Worm (Caenorhabditis elegans) whole organism, L4 larva: Measurements from ENCODE around the gene C26E1.1.

ENCODE experiments used
- F44E2.7 ChIP-seq: fragments of 200-800 bp; sonication (Bioruptor generic); IDR thresholded peaks from 2 replicates; pipeline ENCODE4 v2.1.2; 2022; ENCODE audit warnings: missing genetic modification characterization, missing compliant biosample characterization
- T20F7.1 ChIP-seq: fragments of 200-800 bp; sonication (Bioruptor generic); optimal IDR thresholded peaks from 2 replicates; lab custom pipeline; 2018; ENCODE audit warnings: mild to moderate bottlenecking, missing genetic modification characterization, missing compliant biosample characterization
- Y105C5A.15 ChIP-seq: fragments of 200-800 bp; sonication (Bioruptor generic); IDR thresholded peaks from 2 replicates; pipeline ENCODE4 v1.3.6; 2022; ENCODE audit warnings: missing genetic modification characterization, missing compliant biosample characterization
- Y5F2A.4 ChIP-seq: fragments of 200-800 bp; sonication (Bioruptor generic); optimal IDR thresholded peaks from 2 replicates; lab custom pipeline; 2018; ENCODE audit warnings: mild to moderate bottlenecking, missing genetic modification characterization, missing compliant biosample characterization
- ZK337.2 ChIP-seq: fragments of 200-800 bp; sonication (Bioruptor generic); IDR thresholded peaks from 2 replicates; pipeline ENCODE4 v1.3.6; 2022; ENCODE audit warnings: missing genetic modification reagents, missing genetic modification characterization, missing compliant biosample characterization
- aha-1 ChIP-seq: fragments of 150-350 bp; peaks from one replicate; lab custom pipeline; 2014; ENCODE audit warnings: missing biosample characterization, missing genetic modification characterization
- aly-2 ChIP-seq: sonication (generic microtip); optimal IDR thresholded peaks from 2 replicates; lab custom pipeline; 2018; ENCODE audit warnings: missing biosample characterization, missing genetic modification characterization
- ama-1 ChIP-seq: fragments of 150-350 bp; optimal IDR thresholded peaks from 2 replicates; lab custom pipeline; 2014; ENCODE audit warnings: inconsistent platforms, mixed read lengths
- ceh-28 ChIP-seq: fragments of 150-350 bp; optimal IDR thresholded peaks from 2 replicates; lab custom pipeline; 2014; ENCODE audit warnings: missing biosample characterization, missing genetic modification reagents, missing genetic modification characterization
- ceh-32 ChIP-seq: sonication (generic microtip); optimal IDR thresholded peaks from 2 replicates; lab custom pipeline; 2016; ENCODE audit warnings: mild to moderate bottlenecking, missing genetic modification characterization, missing compliant biosample characterization; ENCODE audit not compliant: poor library complexity
- ceh-62 ChIP-seq: sonication (generic microtip); optimal IDR thresholded peaks from 2 replicates; lab custom pipeline; 2017; ENCODE audit warnings: missing biosample characterization, missing genetic modification characterization
- ceh-82 ChIP-seq: sonication (generic microtip); optimal IDR thresholded peaks from 2 replicates; lab custom pipeline; 2017; ENCODE audit warnings: missing biosample characterization, missing genetic modification characterization
- ctbp-1 ChIP-seq: fragments of 200-800 bp; sonication (Bioruptor generic); IDR thresholded peaks from 2 replicates; pipeline ENCODE4 v1.3.6; 2022; ENCODE audit warnings: missing genetic modification reagents, missing genetic modification characterization, missing compliant biosample characterization
- daf-16 ChIP-seq, 3 experiments: sonication (generic microtip); optimal IDR thresholded peaks; 2 replicates each; lab custom pipeline; 2016 to 2017; ENCODE audit warnings: missing genetic modification characterization in 3 of 3, missing genetic modification reagents in 3 of 3, mild to moderate bottlenecking in 2 of 3, missing compliant biosample characterization in 2 of 3, missing biosample characterization in 1 of 3, moderate library complexity in 1 of 3
- daf-8 ChIP-seq: fragments of 200-800 bp; sonication (Bioruptor generic); IDR thresholded peaks from 2 replicates; pipeline ENCODE4 v1.3.6; 2022; ENCODE audit warnings: missing genetic modification characterization, missing compliant biosample characterization
- dmd-6 ChIP-seq: fragments of 200-800 bp; sonication (Bioruptor generic); IDR thresholded peaks from 2 replicates; pipeline ENCODE4 v1.3.6; 2022; ENCODE audit warnings: missing genetic modification reagents, missing genetic modification characterization, missing compliant biosample characterization
- egl-27 ChIP-seq: sonication (generic microtip); optimal IDR thresholded peaks from 3 replicates; lab custom pipeline; 2017; ENCODE audit warnings: missing biosample characterization, missing genetic modification reagents, missing genetic modification characterization
- hlh-30 ChIP-seq: sonication (generic microtip); optimal IDR thresholded peaks from 2 replicates; lab custom pipeline; 2017; ENCODE audit warnings: antibody characterized with exemption, mild to moderate bottlenecking, missing genetic modification characterization, missing compliant biosample characterization; ENCODE audit not compliant: insufficient read depth
- lin-13 ChIP-seq: fragments of 150-350 bp; optimal IDR thresholded peaks from 2 replicates; lab custom pipeline; 2014; ENCODE audit warnings: missing biosample characterization, missing genetic modification reagents, missing genetic modification characterization
- lin-15B ChIP-seq: fragments of 150-350 bp; sonication (generic microtip); optimal IDR thresholded peaks from 3 replicates; lab custom pipeline; 2014; ENCODE audit warnings: missing biosample characterization, missing genetic modification characterization
- lin-29 ChIP-seq: fragments of 200-800 bp; sonication (Bioruptor generic); IDR thresholded peaks from 2 replicates; pipeline ENCODE4 v1.3.6; 2022; ENCODE audit warnings: missing genetic modification reagents, missing genetic modification characterization, missing compliant biosample characterization
- mdl-1 ChIP-seq, 2 experiments: fragments of 150-350 bp in 1 of 2; sonication (generic microtip) in 1 of 2; optimal IDR thresholded peaks; 2 replicates each; lab custom pipeline; 2014 to 2017; ENCODE audit warnings: missing biosample characterization in 2 of 2, missing genetic modification characterization in 2 of 2
- mep-1 ChIP-seq: fragments of 150-350 bp; sonication (generic microtip); optimal IDR thresholded peaks from 3 replicates; lab custom pipeline; 2014; ENCODE audit warnings: missing biosample characterization, missing genetic modification characterization
- mes-2 ChIP-seq: sonication (generic microtip); optimal IDR thresholded peaks from 2 replicates; lab custom pipeline; 2016; ENCODE audit warnings: missing genotype, mild to moderate bottlenecking, missing genetic modification characterization, missing compliant biosample characterization; ENCODE audit not compliant: poor library complexity, severe bottlenecking
- mxl-2 ChIP-seq: fragments of 200-800 bp; sonication (Bioruptor generic); conservative IDR thresholded peaks from 2 replicates; pipeline ENCODE4 v1.3.6; 2022; ENCODE audit warnings: missing genetic modification reagents, missing genetic modification characterization, missing compliant biosample characterization
- nhr-41 ChIP-seq: fragments of 200-800 bp; sonication (Bioruptor generic); IDR thresholded peaks from 2 replicates; pipeline ENCODE4 v1.3.6; 2022; ENCODE audit warnings: missing genetic modification reagents, missing genetic modification characterization, missing compliant biosample characterization
- nhr-6 ChIP-seq: fragments of 150-350 bp; optimal IDR thresholded peaks from 2 replicates; lab custom pipeline; 2014; ENCODE audit warnings: missing biosample characterization, missing genetic modification characterization
- php-3 ChIP-seq: fragments of 200-800 bp; sonication (Bioruptor generic); IDR thresholded peaks from 2 replicates; pipeline ENCODE4 v1.3.6; 2022; ENCODE audit warnings: missing genetic modification reagents, missing genetic modification characterization, missing compliant biosample characterization
- rbr-2 ChIP-seq: sonication (generic microtip); optimal IDR thresholded peaks from 2 replicates; lab custom pipeline; 2016; ENCODE audit warnings: missing genotype, missing genetic modification characterization, missing compliant biosample characterization
- sdz-12 ChIP-seq: fragments of 200-800 bp; sonication (Bioruptor generic); optimal IDR thresholded peaks from 2 replicates; lab custom pipeline; 2018; ENCODE audit warnings: mild to moderate bottlenecking, missing genetic modification characterization, missing compliant biosample characterization
- tra-1 ChIP-seq: fragments of 200-800 bp; sonication (Bioruptor generic); IDR thresholded peaks from 2 replicates; pipeline ENCODE4 v1.3.6; 2022; ENCODE audit warnings: missing genetic modification reagents, missing genetic modification characterization, missing compliant biosample characterization
- unc-62 ChIP-seq, 3 experiments: fragments of 150-350 bp in 1 of 3; sonication (generic microtip); optimal IDR thresholded peaks in 2 of 3; peaks in 1 of 3; 1 replicate in 1 of 3; 2 replicates in 2 of 3; lab custom pipeline; 2014 to 2017; ENCODE audit warnings: missing biosample characterization in 3 of 3, missing genetic modification characterization in 3 of 3, missing genetic modification reagents in 3 of 3, missing genotype in 1 of 3

Gene C26E1.1

ce11 chrV:13288881-13289280 is 8.4 kb upstream of the C26E1.1 start:
- TF ChIP-seq daf-16 (GFP tag; optimal IDR thresholded peaks at IDR 0.05; lab: Kevin White, UChicago) (peak in 1 of 2 experiments; percentile 36), daf-16 (tag; optimal IDR thresholded peaks at IDR 0.05; lab: Kevin White, UChicago) (no peak), lin-13 (GFP tag; lab: Kevin White, UChicago) (no peak)

- TF ChIP-seq lin-29 (GFP tag; lab: Robert Waterston, UW) = no peak
- TF ChIP-seq rbr-2 = no peak
- no peak for TF ChIP-seq T20F7.1 (GFP tag; lab: Kevin White, UChicago)
- TF ChIP-seq ZK337.2 (GFP tag; lab: Robert Waterston, UW) = no peak
- no peak for TF ChIP-seq aly-2
- TF ChIP-seq ceh-28 (tag; lab: Kevin White, UChicago) = no peak
- no peak for TF ChIP-seq Y105C5A.15 (GFP tag; lab: Robert Waterston, UW)
- TF ChIP-seq ceh-32 (tag; lab: Kevin White, UChicago) = no peak
- no peak for TF ChIP-seq hlh-30 (tag; lab: Kevin White, UChicago)
- no peak for TF ChIP-seq ceh-62 (tag; lab: Kevin White, UChicago)
- no peak for TF ChIP-seq ceh-82 (tag; lab: Kevin White, UChicago)
- TF ChIP-seq sdz-12 (GFP tag; lab: Kevin White, UChicago) = no peak
- no peak for TF ChIP-seq lin-13 (GFP tag; lab: Kevin White, UChicago)
- no peak for TF ChIP-seq daf-8 (GFP tag; lab: Robert Waterston, UW)
- TF ChIP-seq mep-1 = no peak
- TF ChIP-seq nhr-6 = no peak
- TF ChIP-seq mes-2 (tag; lab: Kevin White, UChicago) = no peak
- no peak for TF ChIP-seq nhr-41
These were observed 2.8 kb upstream of the C26E1.1 start for ce11 chrV:13294507-13294906.

- TF ChIP-seq egl-27 (tag; lab: Kevin White, UChicago) (no peak), F44E2.7 (no peak), unc-62 (GFP tag; optimal IDR thresholded peaks at IDR 0.05 in 1 of 2; lab: Kevin White, UChicago) (peak in 1 of 2 experiments; percentile 63), unc-62 (tag; optimal IDR thresholded peaks at IDR 0.05; lab: Kevin White, UChicago) (no peak)
These were observed 1.5 kb upstream of the C26E1.1 start, which contains the start of gene uig-1 for ce11 chrV:13295859-13296258. uig-1 (minus strand) TSS chrV:13295978.

- no peak for TF ChIP-seq mdl-1 (tag; optimal IDR thresholded peaks at IDR 0.05; lab: Kevin White, UChicago)
- TF ChIP-seq ama-1 (lab: Kevin White, UChicago) = no peak
- no peak for TF ChIP-seq Y5F2A.4 (GFP tag; lab: Kevin White, UChicago)
- peak in 1 of 2 experiments; percentile 83 for TF ChIP-seq unc-62 (GFP tag; optimal IDR thresholded peaks at IDR 0.05 in 1 of 2; lab: Kevin White, UChicago)
- no peak for TF ChIP-seq unc-62 (tag; optimal IDR thresholded peaks at IDR 0.05; lab: Kevin White, UChicago)
- TF ChIP-seq lin-15B (tag; lab: Kevin White, UChicago) = no peak
- TF ChIP-seq daf-8 (GFP tag; lab: Robert Waterston, UW) = no peak
- TF ChIP-seq daf-16 (GFP tag; optimal IDR thresholded peaks at IDR 0.05; lab: Kevin White, UChicago) = peak in 1 of 2 experiments; percentile 93
- no peak for TF ChIP-seq daf-16 (tag; optimal IDR thresholded peaks at IDR 0.05; lab: Kevin White, UChicago)
- TF ChIP-seq, all 104 proteins: peak for 2
These were observed 1.4 kb downstream of the C26E1.1 start for ce11 chrV:13298706-13299105.

ce11 chrV:13299398-13299797 is 2.1 kb downstream of the C26E1.1 start:
- TF ChIP-seq lin-13 (GFP tag; lab: Kevin White, UChicago) (no peak), dmd-6 (GFP tag; lab: Robert Waterston, UW) (no peak), mxl-2 (no peak), sdz-12 (GFP tag; lab: Kevin White, UChicago) (no peak), T20F7.1 (GFP tag; lab: Kevin White, UChicago) (no peak), ctbp-1 (GFP tag; lab: Robert Waterston, UW) (no peak), php-3 (no peak), Y5F2A.4 (GFP tag; lab: Kevin White, UChicago) (no peak), tra-1 (GFP tag; lab: Robert Waterston, UW) (no peak), aha-1 (tag; lab: Kevin White, UChicago) (no peak)
- TF ChIP-seq, all 104 proteins: peak for 0
